Fruit fly (Drosophila melanogaster) whole organism, pupa: ENCODE data around the gene Hsp67Bc.

Experiments
- EcR ChIP-seq: fragments of 200-800 bp; sonication (Bioruptor generic); optimal IDR thresholded peaks from 3 replicates; lab custom pipeline; 2019; ENCODE audit warnings: missing biosample characterization, missing genetic modification characterization, mild to moderate bottlenecking, moderate library complexity, missing genetic modification reagents
- gl ChIP-seq: fragments of 200-800 bp; sonication (Bioruptor generic); optimal IDR thresholded peaks from 2 replicates; lab custom pipeline; 2018; ENCODE audit warnings: missing biosample characterization, mild to moderate bottlenecking, missing genetic modification characterization

- TF ChIP-seq gl (tag; lab: Kevin White, UChicago) (no peak), EcR (GFP tag; lab: Kevin White, UChicago) (peak; percentile 91)
Measured at dm6 chr3L:9372278-9372975, at the start of gene Hsp67Bc, which contains the start of the genes CG4456 and Hsp22.
